Fruit fly (Drosophila melanogaster): Measurements from ENCODE around the gene ru.

ru gene

DNA sequence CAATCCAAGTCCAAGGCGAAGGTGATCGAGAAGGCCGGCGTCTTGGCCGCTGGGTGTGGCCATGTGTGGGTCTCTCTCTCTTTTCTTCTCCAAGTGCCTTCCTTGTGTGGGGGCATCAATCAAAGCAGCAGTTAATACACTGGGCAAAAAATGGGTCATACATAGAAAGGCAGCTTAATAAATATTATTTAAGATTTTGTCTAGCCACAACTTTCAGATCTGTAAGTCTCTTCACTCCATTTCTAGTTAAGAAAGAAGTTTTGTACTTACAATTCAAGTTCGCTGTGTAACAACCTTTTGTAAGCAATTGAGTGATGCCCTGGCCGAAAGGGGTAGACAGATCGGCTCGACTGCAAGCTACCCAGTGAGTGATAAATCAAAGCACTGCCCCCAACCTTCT is 37.7 kb downstream of the ru start (continued):
- TF ChIP-seq Xbp1 (GFP tag; optimal IDR thresholded peaks at IDR 0.05) (no peak), Ssrp (tag; optimal IDR thresholded peaks at IDR 0.05) (no peak), chm (GFP tag; IDR thresholded peaks at IDR 0.05) (0 out of 2 replicates have a peak, but pooled peaks have one; percentile 20), dpn (GFP tag; optimal IDR thresholded peaks at IDR 0.05) (no peak), CG9437 (GFP tag; optimal IDR thresholded peaks at IDR 0.05) (no peak), fu2 (GFP tag; optimal IDR thresholded peaks at IDR 0.05) (no peak), aop (GFP tag; IDR thresholded peaks at IDR 0.05) (no peak), fru (optimal IDR thresholded peaks at IDR 0.05) (no peak), Dfd (GFP tag; optimal IDR thresholded peaks at IDR 0.05) (no peak), sd (tag; optimal IDR thresholded peaks at IDR 0.05) (no peak), prd (optimal IDR thresholded peaks at IDR 0.05) (no peak), prd (GFP tag; IDR thresholded peaks at IDR 0.05) (no peak), CG4820 (GFP tag; optimal IDR thresholded peaks at IDR 0.05) (no peak), onecut (GFP tag; IDR thresholded peaks at IDR 0.05) (no peak), emc (GFP tag; optimal IDR thresholded peaks at IDR 0.05) (no peak), CG7928 (GFP tag; optimal IDR thresholded peaks at IDR 0.05) (no peak), CG4282 (GFP tag; optimal IDR thresholded peaks at IDR 0.05) (no peak), CG6272 (GFP tag; IDR thresholded peaks at IDR 0.05) (no peak), HLH4C (GFP tag; IDR thresholded peaks at IDR 0.05; ENCODE audit: partially characterized antibody) (no peak), Lhr (GFP tag; optimal IDR thresholded peaks at IDR 0.05) (no peak), CG14965 (GFP tag; optimal IDR thresholded peaks at IDR 0.05; ENCODE audit: borderline replicate concordance) (no peak), CG16813 (GFP tag; IDR thresholded peaks at IDR 0.05; ENCODE audit: partially characterized antibody) (no peak), HLH3B (GFP tag; IDR thresholded peaks at IDR 0.05) (peak; percentile 26; the same call in 1 of the 2 replicates), CG2712 (tag; optimal IDR thresholded peaks at IDR 0.05) (peak; percentile 14), Hand (GFP tag; optimal IDR thresholded peaks at IDR 0.05) (no peak), ftz-f1 (GFP tag; optimal IDR thresholded peaks at IDR 0.05) (peak; percentile 52), ara (GFP tag; IDR thresholded peaks at IDR 0.05) (no peak), CG15696 (tag; optimal IDR thresholded peaks at IDR 0.05) (no peak), zfh1 (GFP tag; IDR thresholded peaks at IDR 0.05) (0 out of 3 replicates have a peak, but pooled peaks have one; percentile 51), Xrp1 (GFP tag; IDR thresholded peaks at IDR 0.05) (peak; percentile 26; the same call in 1 of the 2 replicates), D19A (tag; optimal IDR thresholded peaks at IDR 0.05) (peak; percentile 3), CG10267 (tag; optimal IDR thresholded peaks at IDR 0.05) (peak; percentile 30), CG1603 (tag; optimal IDR thresholded peaks at IDR 0.05) (peak; percentile 15), peb (GFP tag; IDR thresholded peaks at IDR 0.05) (no peak), sc (optimal IDR thresholded peaks at IDR 0.05) (no peak), sc (GFP tag; optimal IDR thresholded peaks at IDR 0.05) (no peak), sens (GFP tag) (peak; percentile 82), CG7372 (GFP tag; IDR thresholded peaks at IDR 0.05) (no peak), CG13287 (GFP tag; IDR thresholded peaks at IDR 0.05; ENCODE audit: partially characterized antibody) (no peak), CG7963 (GFP tag; IDR thresholded peaks at IDR 0.05; ENCODE audit: partially characterized antibody) (no peak), zen2 (GFP tag; IDR thresholded peaks at IDR 0.05; ENCODE audit: partially characterized antibody) (no peak), mam (GFP tag; optimal IDR thresholded peaks at IDR 0.05) (no peak), CG1792 (GFP tag; optimal IDR thresholded peaks at IDR 0.05) (no peak), CG10959 (GFP tag; IDR thresholded peaks at IDR 0.05) (peak; percentile 22; the same call in 1 of the 2 replicates), CG8281 (tag; optimal IDR thresholded peaks at IDR 0.05) (no peak), CG43689 (GFP tag; IDR thresholded peaks at IDR 0.05) (no peak), CG2116 (GFP tag; optimal IDR thresholded peaks at IDR 0.05) (no peak), CG8089 (GFP tag; optimal IDR thresholded peaks at IDR 0.05) (no peak), CG18599 (GFP tag; optimal IDR thresholded peaks at IDR 0.05) (peak; percentile 3), Dek (tag; optimal IDR thresholded peaks at IDR 0.05) (no peak), NK7.1 (GFP tag; optimal IDR thresholded peaks at IDR 0.05) (no peak), lab (GFP tag; optimal IDR thresholded peaks at IDR 0.05) (no peak)

Data from whole organism, embryonic.